Fruit fly (Drosophila melanogaster) whole organism, embryonic: ENCODE data around the gene Gk1.

Experiments
- Atf6 ChIP-seq: fragments of 200-800 bp; sonication (Bioruptor generic); IDR thresholded peaks from 2 replicates; pipeline ENCODE4 v1.3.6; 2022; ENCODE audit warnings: missing biosample characterization, missing genetic modification characterization
- Bdp1 ChIP-seq: fragments of 200-800 bp; sonication (Bioruptor generic); optimal IDR thresholded peaks from 3 replicates; lab custom pipeline; 2016; ENCODE audit warnings: missing biosample characterization, missing genetic modification characterization
- C15 ChIP-seq: fragments of 200-800 bp; sonication (Bioruptor generic); IDR thresholded peaks from 3 replicates; pipeline ENCODE4 v1.3.6; 2022; ENCODE audit warnings: missing biosample characterization, missing genetic modification characterization
- CG10366 ChIP-seq: fragments of 200-800 bp; sonication (Bioruptor generic); IDR thresholded peaks from 2 replicates; pipeline ENCODE4 v1.3.6; 2022; ENCODE audit warnings: missing biosample characterization, missing genetic modification characterization
- CG10565 ChIP-seq: fragments of 200-800 bp; sonication (Bioruptor generic); optimal IDR thresholded peaks from 3 replicates; lab custom pipeline; 2016; ENCODE audit warnings: missing biosample characterization, mild to moderate bottlenecking, missing genetic modification characterization
- CG10959 ChIP-seq: fragments of 200-800 bp; sonication (Bioruptor generic); IDR thresholded peaks from 2 replicates; pipeline ENCODE4 v1.3.6; 2022; ENCODE audit warnings: missing biosample characterization, missing genetic modification characterization
- CG11560 ChIP-seq: fragments of 200-800 bp; sonication (Bioruptor generic); IDR thresholded peaks from 3 replicates; pipeline ENCODE4 v1.3.6; 2022; ENCODE audit warnings: missing biosample characterization, missing genetic modification characterization
- CG12942 ChIP-seq: fragments of 200-800 bp; sonication (Bioruptor generic); optimal IDR thresholded peaks from 3 replicates; lab custom pipeline; 2016; ENCODE audit warnings: missing biosample characterization, missing genetic modification characterization
- CG13123 ChIP-seq: fragments of 200-800 bp; sonication (Bioruptor generic); optimal IDR thresholded peaks from 2 replicates; lab custom pipeline; 2016; ENCODE audit warnings: missing biosample characterization, missing genetic modification characterization
- CG15011 ChIP-seq: fragments of 200-800 bp; sonication (Bioruptor generic); optimal IDR thresholded peaks from 3 replicates; lab custom pipeline; 2018; ENCODE audit warnings: missing biosample characterization, mild to moderate bottlenecking, missing genetic modification characterization
- CG17186 ChIP-seq: fragments of 200-800 bp; sonication (Bioruptor generic); optimal IDR thresholded peaks from 3 replicates; lab custom pipeline; 2017; ENCODE audit warnings: missing biosample characterization, missing genetic modification reagents, missing genetic modification characterization
- CG17328 ChIP-seq: fragments of 200-800 bp; sonication (Bioruptor generic); IDR thresholded peaks from 2 replicates; pipeline ENCODE4 v1.3.6; 2022; ENCODE audit warnings: missing biosample characterization, missing genetic modification characterization
- CG17802 ChIP-seq: fragments of 200-800 bp; sonication (Bioruptor generic); optimal IDR thresholded peaks from 2 replicates; lab custom pipeline; 2018; ENCODE audit warnings: missing biosample characterization, mild to moderate bottlenecking, missing genetic modification characterization, moderate library complexity
- CG2129 ChIP-seq: fragments of 200-800 bp; sonication (Bioruptor generic); IDR thresholded peaks from 2 replicates; pipeline ENCODE4 v1.3.6; 2022; ENCODE audit warnings: missing biosample characterization, missing genetic modification characterization; ENCODE audit not compliant: partially characterized antibody
- CG2875 ChIP-seq: fragments of 200-800 bp; sonication (Bioruptor generic); optimal IDR thresholded peaks from 2 replicates; lab custom pipeline; 2017; ENCODE audit warnings: missing biosample characterization, mild to moderate bottlenecking, missing genetic modification characterization, missing genetic modification reagents
- CG30020 ChIP-seq: fragments of 200-800 bp; optimal IDR thresholded peaks from 2 replicates; lab custom pipeline; 2019; ENCODE audit warnings: missing biosample characterization, mild to moderate bottlenecking, missing genetic modification characterization, moderate library complexity
- CG31388 ChIP-seq: fragments of 200-800 bp; sonication (Bioruptor generic); optimal IDR thresholded peaks from 2 replicates; lab custom pipeline; 2016; ENCODE audit warnings: missing biosample characterization, missing genetic modification characterization
- CG4328 ChIP-seq: fragments of 200-800 bp; sonication (Bioruptor generic); optimal IDR thresholded peaks from 3 replicates; lab custom pipeline; 2017; ENCODE audit warnings: missing biosample characterization, missing genetic modification reagents, missing genetic modification characterization
- CG4820 ChIP-seq: fragments of 200-800 bp; sonication (Bioruptor generic); optimal IDR thresholded peaks from 3 replicates; lab custom pipeline; 2016; ENCODE audit warnings: missing biosample characterization, missing genetic modification characterization
- CG5953 ChIP-seq: fragments of 200-800 bp; sonication (Bioruptor generic); IDR thresholded peaks from 2 replicates; pipeline ENCODE4 v1.3.6; 2022; ENCODE audit warnings: missing biosample characterization, missing genetic modification characterization
- CG6175 ChIP-seq: fragments of 200-800 bp; sonication (Bioruptor generic); IDR thresholded peaks from 3 replicates; pipeline ENCODE4 v1.3.6; 2022; ENCODE audit warnings: missing biosample characterization, missing genetic modification characterization
- CG7372 ChIP-seq: fragments of 200-800 bp; sonication (Bioruptor generic); IDR thresholded peaks from 2 replicates; pipeline ENCODE4 v1.3.6; 2022; ENCODE audit warnings: missing biosample characterization, missing genetic modification characterization
- CG8765 ChIP-seq: fragments of 200-800 bp; sonication (Bioruptor generic); IDR thresholded peaks from 2 replicates; pipeline ENCODE4 v1.3.6; 2022; ENCODE audit warnings: missing biosample characterization, missing genetic modification characterization
- CHES-1-like ChIP-seq: fragments of 200-800 bp; sonication (Bioruptor generic); optimal IDR thresholded peaks from 2 replicates; lab custom pipeline; 2016; ENCODE audit warnings: missing biosample characterization, missing genetic modification characterization
- D ChIP-seq, 2 experiments: fragments of 200-800 bp in 1 of 2; fragments of >200 bp in 1 of 2; sonication (Bioruptor generic) in 1 of 2; optimal IDR thresholded peaks; 2 replicates in 1 of 2; 3 replicates in 1 of 2; lab custom pipeline; 2017; ENCODE audit warnings: mild to moderate bottlenecking in 1 of 2, missing biosample characterization in 1 of 2, missing genetic modification characterization in 1 of 2, missing genetic modification reagents in 1 of 2
- Dek ChIP-seq: fragments of 200-800 bp; sonication (Bioruptor generic); optimal IDR thresholded peaks from 3 replicates; lab custom pipeline; 2019; ENCODE audit warnings: missing biosample characterization, mild to moderate bottlenecking, missing genetic modification characterization, moderate library complexity
- HLH54F ChIP-seq: fragments of 200-800 bp; sonication (Bioruptor generic); optimal IDR thresholded peaks from 3 replicates; lab custom pipeline; 2016; ENCODE audit warnings: missing biosample characterization, missing genetic modification characterization
- HLHmδ ChIP-seq: fragments of 200-800 bp; sonication (Bioruptor generic); optimal IDR thresholded peaks from 2 replicates; lab custom pipeline; 2018; ENCODE audit warnings: missing biosample characterization, mild to moderate bottlenecking, missing genetic modification characterization, moderate library complexity
- Med ChIP-seq: fragments of 200-800 bp; sonication (Bioruptor generic); peaks from one replicate; lab custom pipeline; 2016; ENCODE audit warnings: missing biosample characterization, missing genetic modification characterization, mild to moderate bottlenecking, inconsistent platforms, moderate library complexity
- Rfx ChIP-seq: fragments of 200-800 bp; sonication (Bioruptor generic); IDR thresholded peaks from 2 replicates; pipeline ENCODE4 v1.3.6; 2022; ENCODE audit warnings: missing biosample characterization, missing genetic modification characterization
- Trl ChIP-seq, 3 experiments: fragments of >200 bp in 2 of 3; fragments of 200-800 bp in 1 of 3; sonication (Bioruptor generic) in 1 of 3; optimal IDR thresholded peaks; 2 replicates in 1 of 3; 3 replicates in 2 of 3; lab custom pipeline; 2016 to 2017; ENCODE audit warnings: missing biosample characterization in 1 of 3, missing genetic modification characterization in 1 of 3
- Xrp1 ChIP-seq: fragments of 200-800 bp; sonication (Bioruptor generic); IDR thresholded peaks from 2 replicates; pipeline ENCODE4 v1.3.6; 2022; ENCODE audit warnings: missing biosample characterization, missing genetic modification characterization
- bigmax ChIP-seq: fragments of 200-800 bp; sonication (Bioruptor generic); optimal IDR thresholded peaks from 2 replicates; lab custom pipeline; 2018; ENCODE audit warnings: missing biosample characterization, mild to moderate bottlenecking, missing genetic modification characterization
- crc ChIP-seq: fragments of 200-800 bp; sonication (Bioruptor generic); optimal IDR thresholded peaks from 2 replicates; lab custom pipeline; 2016; ENCODE audit warnings: missing biosample characterization, missing genetic modification characterization
- disco-r ChIP-seq: fragments of 200-800 bp; sonication (Bioruptor generic); optimal IDR thresholded peaks from 2 replicates; lab custom pipeline; 2016; ENCODE audit warnings: missing biosample characterization, missing genetic modification characterization
- dmrt11E ChIP-seq: fragments of 200-800 bp; sonication (Bioruptor generic); optimal IDR thresholded peaks from 3 replicates; lab custom pipeline; 2018; ENCODE audit warnings: missing biosample characterization, mild to moderate bottlenecking, missing genetic modification characterization, moderate library complexity
- dpn ChIP-seq, 2 experiments: fragments of 200-800 bp; sonication (Bioruptor generic); optimal IDR thresholded peaks; 3 replicates each; lab custom pipeline; 2016; ENCODE audit warnings: missing biosample characterization in 2 of 2, missing genetic modification characterization in 2 of 2
- eve ChIP-seq, 2 experiments: fragments of >200 bp; optimal IDR thresholded peaks; 2 replicates each; lab custom pipeline; 2017; ENCODE audit warnings: missing biosample characterization in 2 of 2, missing genetic modification characterization in 2 of 2
- ewg ChIP-seq: fragments of 200-800 bp; sonication (Bioruptor generic); optimal IDR thresholded peaks from 3 replicates; lab custom pipeline; 2017; ENCODE audit warnings: mild to moderate bottlenecking, missing biosample characterization, missing genetic modification reagents, missing genetic modification characterization
- eyg ChIP-seq: fragments of 200-800 bp; sonication (Bioruptor generic); optimal IDR thresholded peaks from 3 replicates; lab custom pipeline; 2016; ENCODE audit warnings: missing biosample characterization, missing genetic modification characterization
- gsb-n ChIP-seq: fragments of 200-800 bp; sonication (Bioruptor generic); optimal IDR thresholded peaks from 3 replicates; lab custom pipeline; 2018; ENCODE audit warnings: missing biosample characterization, mild to moderate bottlenecking, missing genetic modification characterization
- ham ChIP-seq: fragments of 200-800 bp; sonication (Bioruptor generic); IDR thresholded peaks from 2 replicates; pipeline ENCODE4 v1.3.6; 2022; ENCODE audit warnings: missing biosample characterization, missing genetic modification characterization
- nerfin-1 ChIP-seq: fragments of 200-800 bp; sonication (Bioruptor generic); optimal IDR thresholded peaks from 3 replicates; lab custom pipeline; 2019; ENCODE audit warnings: missing biosample characterization, mild to moderate bottlenecking, missing genetic modification characterization, moderate library complexity
- pho ChIP-seq: fragments of 200-800 bp; sonication (Bioruptor generic); optimal IDR thresholded peaks from 2 replicates; lab custom pipeline; 2016; ENCODE audit warnings: missing biosample characterization, missing genetic modification characterization
- sens-2 ChIP-seq: fragments of 200-800 bp; sonication (Bioruptor generic); IDR thresholded peaks from 2 replicates; pipeline ENCODE4 v1.3.6; 2022; ENCODE audit warnings: missing biosample characterization, missing genetic modification characterization
- stc ChIP-seq: fragments of 200-800 bp; sonication (Bioruptor generic); IDR thresholded peaks from 2 replicates; pipeline ENCODE4 v1.3.6; 2022; ENCODE audit warnings: missing biosample characterization, missing genetic modification characterization
- tll ChIP-seq, 2 experiments: fragments of 200-800 bp in 1 of 2; fragments of >200 bp in 1 of 2; sonication (Bioruptor generic) in 1 of 2; optimal IDR thresholded peaks; 2 replicates each; lab custom pipeline; 2017 to 2019; ENCODE audit warnings: missing biosample characterization in 2 of 2, missing genetic modification characterization in 2 of 2, mild to moderate bottlenecking in 1 of 2, moderate library complexity in 1 of 2
- vfl ChIP-seq: fragments of 200-800 bp; sonication (Bioruptor generic); optimal IDR thresholded peaks from 2 replicates; lab custom pipeline; 2016; ENCODE audit warnings: missing biosample characterization, missing genetic modification characterization
- zen2 ChIP-seq: fragments of 200-800 bp; sonication (Bioruptor generic); IDR thresholded peaks from 3 replicates; pipeline ENCODE4 v1.3.6; 2022; ENCODE audit warnings: missing biosample characterization, missing genetic modification characterization; ENCODE audit not compliant: partially characterized antibody

Gene Gk1

DNA sequence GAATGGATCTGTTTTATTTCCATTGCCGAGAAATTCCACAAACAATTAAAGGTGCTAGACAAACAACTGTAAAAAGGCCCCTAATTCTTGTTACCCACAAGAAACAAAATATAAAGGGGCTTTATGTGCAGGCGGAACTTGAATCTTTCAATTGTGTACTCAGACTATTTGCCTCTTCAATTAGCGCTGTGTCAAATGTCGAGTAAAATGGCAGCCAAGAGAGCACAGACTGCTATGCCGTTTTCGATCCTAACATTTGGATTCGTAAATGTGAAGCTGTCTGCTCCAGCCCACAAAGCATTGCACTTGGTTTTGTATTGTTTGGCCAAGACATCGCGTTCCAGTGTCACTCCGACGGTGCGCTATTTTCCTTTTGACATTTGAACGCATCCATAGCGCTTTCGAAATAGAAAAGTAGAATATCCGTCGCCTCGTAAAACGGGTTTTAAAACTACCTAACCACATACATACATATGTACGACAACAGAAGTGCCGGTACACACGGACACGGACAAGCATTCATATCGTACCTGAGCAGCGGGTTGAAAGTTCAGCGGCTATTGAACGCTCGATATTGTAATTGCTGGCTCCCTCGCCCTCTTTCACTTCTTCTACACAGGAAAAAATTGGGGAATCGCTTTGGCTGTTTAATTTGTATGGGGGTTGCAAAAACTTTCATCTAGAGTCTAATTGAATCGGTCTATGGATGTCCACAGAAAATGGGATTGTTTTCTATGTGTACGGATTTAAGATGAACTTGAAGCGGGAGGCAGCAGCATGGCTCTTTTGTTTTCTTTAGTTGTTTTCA, 39.5 kb downstream of the Gk1 start (continued):
- no peak for TF ChIP-seq CG12942
- peak; percentile 41 for TF ChIP-seq dmrt11E (tag; lab: Kevin White, UChicago)
- TF ChIP-seq CG13123 (GFP tag; lab: Kevin White, UChicago) = no peak
- no peak for TF ChIP-seq CG5953 (GFP tag; lab: Robert Waterston, UW)
- no peak for TF ChIP-seq CHES-1-like (GFP tag; lab: Kevin White, UChicago)
- no peak for TF ChIP-seq gsb-n
- no peak for TF ChIP-seq Atf6 (GFP tag; lab: Robert Waterston, UW)
- TF ChIP-seq tll (GFP tag; optimal IDR thresholded peaks at IDR 0.05; lab: Kevin White, UChicago) = no peak
- TF ChIP-seq sens-2 (GFP tag; lab: Robert Waterston, UW) = no peak
- no peak for TF ChIP-seq Dek (tag; lab: Kevin White, UChicago)
- no peak for TF ChIP-seq C15 (GFP tag; lab: Robert Waterston, UW)
- no peak for TF ChIP-seq CG17186
- no peak for TF ChIP-seq CG2129
- TF ChIP-seq eve (GFP tag; optimal IDR thresholded peaks at IDR 0.05; lab: Kevin White, UChicago) = no peak
- TF ChIP-seq HLH54F = no peak
- no peak for TF ChIP-seq CG4328 (GFP tag; lab: Kevin White, UChicago)
- TF ChIP-seq ewg (GFP tag; lab: Kevin White, UChicago) = no peak
- no peak for TF ChIP-seq Bdp1 (GFP tag; lab: Kevin White, UChicago)
- TF ChIP-seq CG31388 (GFP tag; lab: Kevin White, UChicago) = no peak
- no peak for TF ChIP-seq eyg (GFP tag; lab: Kevin White, UChicago)
- no peak for TF ChIP-seq CG4820 (GFP tag; lab: Kevin White, UChicago)
- 0 out of 2 replicates have a peak, but pooled peaks have one; percentile 22 for TF ChIP-seq stc
- no peak for TF ChIP-seq nerfin-1 (tag; lab: Kevin White, UChicago)
- TF ChIP-seq bigmax (GFP tag; lab: Kevin White, UChicago) = no peak
- TF ChIP-seq Trl (optimal IDR thresholded peaks at IDR 0.05; lab: Kevin White, UChicago) = no peak
- peak; percentile 2 for TF ChIP-seq Trl (GFP tag; optimal IDR thresholded peaks at IDR 0.05; lab: Kevin White, UChicago)
- no peak for TF ChIP-seq CG15011 (GFP tag; lab: Kevin White, UChicago)
- peak; percentile 52 for TF ChIP-seq Xrp1 (GFP tag; lab: Robert Waterston, UW)
- no peak for TF ChIP-seq CG10565 (GFP tag; lab: Kevin White, UChicago)
- no peak for TF ChIP-seq HLHmδ (GFP tag; lab: Kevin White, UChicago)
- no peak for TF ChIP-seq CG10959 (GFP tag; lab: Robert Waterston, UW)
- 0 out of 2 replicates have a peak, but pooled peaks have one; percentile 11 for TF ChIP-seq CG10366 (GFP tag; lab: Robert Waterston, UW)
- TF ChIP-seq CG17802 (tag; lab: Kevin White, UChicago) = no peak
- no peak for TF ChIP-seq CG7372 (GFP tag; lab: Robert Waterston, UW)
- TF ChIP-seq CG2875 (GFP tag; lab: Kevin White, UChicago) = peak; percentile 3
- TF ChIP-seq CG8765 (GFP tag; lab: Robert Waterston, UW) = no peak
- TF ChIP-seq D (optimal IDR thresholded peaks at IDR 0.05; lab: Kevin White, UChicago) = no peak
- peak; percentile 27 for TF ChIP-seq D (GFP tag; optimal IDR thresholded peaks at IDR 0.05; lab: Kevin White, UChicago)
- no peak for TF ChIP-seq CG6175 (GFP tag; lab: Robert Waterston, UW)
- no peak for TF ChIP-seq CG30020 (tag; lab: Kevin White, UChicago)
- TF ChIP-seq crc (GFP tag; lab: Kevin White, UChicago) = no peak
- no peak for TF ChIP-seq ham (GFP tag; lab: Robert Waterston, UW)
- TF ChIP-seq Rfx (GFP tag; lab: Robert Waterston, UW) = no peak
- TF ChIP-seq disco-r (GFP tag; lab: Kevin White, UChicago) = no peak
- TF ChIP-seq vfl (GFP tag; lab: Kevin White, UChicago) = no peak
- no peak for TF ChIP-seq zen2 (GFP tag; lab: Robert Waterston, UW)
- TF ChIP-seq CG11560 (tag; lab: Robert Waterston, UW) = no peak
- peak in 1 of 2 experiments; percentile 17 for TF ChIP-seq dpn (GFP tag; optimal IDR thresholded peaks at IDR 0.05; lab: Kevin White, UChicago)
- TF ChIP-seq Med (GFP tag; lab: Kevin White, UChicago) = peak; percentile 60
- TF ChIP-seq CG17328 (GFP tag; lab: Robert Waterston, UW) = peak; percentile 49
- TF ChIP-seq pho = no peak
